Worm (Caenorhabditis elegans) whole organism, early embryonic: ENCODE measurements around the gene rgs-10.

Experiments used
- B0310.2 ChIP-seq: sonication (generic microtip); optimal IDR thresholded peaks from 2 replicates; lab custom pipeline; 2016; ENCODE audit warnings: mild to moderate bottlenecking, missing genetic modification characterization, missing compliant biosample characterization
- F13C5.2 ChIP-seq: sonication (generic microtip); optimal IDR thresholded peaks from 2 replicates; lab custom pipeline; 2017; ENCODE audit warnings: mild to moderate bottlenecking, missing genetic modification characterization, inconsistent platforms, missing compliant biosample characterization
- aly-1 ChIP-seq: sonication (generic microtip); optimal IDR thresholded peaks from 2 replicates; lab custom pipeline; 2016; ENCODE audit warnings: missing genetic modification characterization, missing compliant biosample characterization
- ama-1 ChIP-seq: fragments of 150-350 bp; optimal IDR thresholded peaks from 2 replicates; lab custom pipeline; 2014
- ceh-13 ChIP-seq: fragments of 200-800 bp; sonication (Bioruptor generic); optimal IDR thresholded peaks from 2 replicates; lab custom pipeline; 2018; ENCODE audit warnings: mild to moderate bottlenecking, missing genetic modification characterization, missing compliant biosample characterization
- ceh-36 ChIP-seq: sonication (generic microtip); optimal IDR thresholded peaks from 2 replicates; lab custom pipeline; 2016; ENCODE audit warnings: missing genetic modification characterization, inconsistent platforms, missing compliant biosample characterization
- ets-7 ChIP-seq: sonication (generic microtip); optimal IDR thresholded peaks from 2 replicates; lab custom pipeline; 2016; ENCODE audit warnings: missing genotype, missing genetic modification characterization, missing compliant biosample characterization
- flt-1 ChIP-seq: fragments of 200-800 bp; sonication (Bioruptor generic); IDR thresholded peaks from 2 replicates; pipeline ENCODE4 v1.3.6; 2022; ENCODE audit warnings: missing genetic modification characterization, missing compliant biosample characterization
- hmbx-1 ChIP-seq: sonication (generic microtip); optimal IDR thresholded peaks from 2 replicates; lab custom pipeline; 2016; ENCODE audit warnings: mild to moderate bottlenecking, missing genetic modification characterization, missing compliant biosample characterization
- hmg-4 ChIP-seq: fragments of 200-800 bp; sonication (Bioruptor generic); optimal IDR thresholded peaks from 2 replicates; lab custom pipeline; 2018; ENCODE audit warnings: mild to moderate bottlenecking, missing genetic modification characterization, missing compliant biosample characterization
- hnd-1 ChIP-seq: sonication (generic microtip); optimal IDR thresholded peaks from 2 replicates; lab custom pipeline; 2016; ENCODE audit warnings: missing genetic modification characterization, missing compliant biosample characterization
- pes-1 ChIP-seq: fragments of 200-800 bp; sonication (Bioruptor generic); IDR thresholded peaks from 2 replicates; pipeline ENCODE4 v1.3.6; 2022; ENCODE audit warnings: missing genetic modification reagents, missing genetic modification characterization, missing compliant biosample characterization
- scrt-1 ChIP-seq: fragments of 200-800 bp; sonication (Bioruptor generic); IDR thresholded peaks from 2 replicates; pipeline ENCODE4 v1.3.6; 2022; ENCODE audit warnings: missing genetic modification characterization, missing compliant biosample characterization
- sea-1 ChIP-seq: fragments of 200-800 bp; sonication (Bioruptor generic); conservative IDR thresholded peaks from 2 replicates; pipeline ENCODE4 v1.3.6; 2022; ENCODE audit warnings: missing genetic modification characterization, missing compliant biosample characterization
- tbx-11 ChIP-seq: fragments of 200-800 bp; sonication (Bioruptor generic); IDR thresholded peaks from 2 replicates; pipeline ENCODE4 v1.3.6; 2022; ENCODE audit warnings: missing genetic modification characterization, missing compliant biosample characterization
- tbx-37 ChIP-seq: fragments of 200-800 bp; sonication (Bioruptor generic); conservative IDR thresholded peaks from 2 replicates; pipeline ENCODE4 v1.3.6; 2022; ENCODE audit warnings: missing genetic modification reagents, missing genetic modification characterization, missing compliant biosample characterization
- tra-4 ChIP-seq: sonication (generic microtip); optimal IDR thresholded peaks from 2 replicates; lab custom pipeline; 2017; ENCODE audit warnings: missing genetic modification characterization, missing compliant biosample characterization

The rgs-10 gene

ce11 chrX:14931443-14931842 is 31.1 kb upstream of the rgs-10 start:
- TF ChIP-seq ets-7 (tag; lab: Kevin White, UChicago): no peak
- TF ChIP-seq tra-4: no peak
- no peak for TF ChIP-seq F13C5.2 (tag; lab: Kevin White, UChicago)
- TF ChIP-seq sea-1 (GFP tag; lab: Robert Waterston, UW): no peak
- TF ChIP-seq hmbx-1 (tag; lab: Kevin White, UChicago): no peak
- no peak for TF ChIP-seq tbx-37 (GFP tag; lab: Robert Waterston, UW)
- no peak for TF ChIP-seq hmg-4
- no peak for TF ChIP-seq hnd-1 (tag; lab: Kevin White, UChicago)
- TF ChIP-seq aly-1 (tag; lab: Kevin White, UChicago): no peak
- no peak for TF ChIP-seq tbx-11 (GFP tag; lab: Robert Waterston, UW)
- TF ChIP-seq ceh-13 (GFP tag; lab: Kevin White, UChicago): no peak
- no peak for TF ChIP-seq scrt-1 (GFP tag; lab: Robert Waterston, UW)
- TF ChIP-seq pes-1: no peak
- no peak for TF ChIP-seq flt-1 (GFP tag; lab: Robert Waterston, UW)
- TF ChIP-seq B0310.2 (tag; lab: Kevin White, UChicago): no peak
- no peak for TF ChIP-seq ama-1 (lab: Kevin White, UChicago)
- TF ChIP-seq ceh-36 (tag; lab: Kevin White, UChicago): no peak

DNA sequence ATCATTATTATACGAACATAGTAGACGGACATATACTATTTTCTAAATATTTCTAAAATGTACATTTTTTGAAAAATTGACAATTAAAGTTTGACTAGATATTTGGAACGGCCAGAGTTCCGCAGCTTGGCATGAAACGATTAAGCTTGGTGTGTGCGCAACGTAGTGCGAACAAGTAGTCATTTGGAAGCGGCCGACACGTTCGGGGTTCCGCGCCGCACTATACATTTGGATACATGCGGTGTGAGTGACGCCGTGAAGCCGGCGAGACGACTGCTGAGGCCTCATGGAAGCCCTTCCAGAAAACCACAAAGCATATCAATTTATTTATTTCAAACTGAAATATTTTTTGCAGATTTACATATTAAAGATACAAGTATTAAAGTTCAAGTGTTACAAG is 24.4 kb upstream of the rgs-10 start:
- TF ChIP-seq ceh-36 (tag; lab: Kevin White, UChicago): no peak
- no peak for TF ChIP-seq pes-1
- no peak for TF ChIP-seq aly-1 (tag; lab: Kevin White, UChicago)
- TF ChIP-seq ceh-13 (GFP tag; lab: Kevin White, UChicago): no peak
- no peak for TF ChIP-seq B0310.2 (tag; lab: Kevin White, UChicago)
- TF ChIP-seq hmg-4: no peak
- TF ChIP-seq tbx-37 (GFP tag; lab: Robert Waterston, UW): no peak
- TF ChIP-seq tbx-11 (GFP tag; lab: Robert Waterston, UW): no peak
- TF ChIP-seq ets-7 (tag; lab: Kevin White, UChicago): no peak
- no peak for TF ChIP-seq hmbx-1 (tag; lab: Kevin White, UChicago)
- no peak for TF ChIP-seq hnd-1 (tag; lab: Kevin White, UChicago)

DNA sequence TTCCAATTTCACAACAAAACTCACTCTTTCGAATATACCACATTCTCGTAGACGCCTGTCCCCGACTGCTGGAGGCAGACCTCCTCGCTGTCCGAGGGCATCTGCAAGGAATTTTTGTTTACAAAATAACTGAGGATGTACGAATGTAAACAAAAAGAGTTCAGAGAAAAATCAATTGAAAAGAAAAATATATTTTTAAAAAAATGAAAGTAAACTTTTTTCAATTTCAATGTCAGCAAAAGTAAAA is 16.4 kb upstream of the rgs-10 start, which contains the start of gene mrp-5:
TSS of gene mrp-5 (minus strand) at position 101 of the 247 bp plus-strand sequence.
- no peak for TF ChIP-seq scrt-1 (GFP tag; lab: Robert Waterston, UW)
- no peak for TF ChIP-seq sea-1 (GFP tag; lab: Robert Waterston, UW)
- no peak for TF ChIP-seq ceh-13 (GFP tag; lab: Kevin White, UChicago)
- TF ChIP-seq tra-4: no peak
- TF ChIP-seq ceh-36 (tag; lab: Kevin White, UChicago): no peak
- no peak for TF ChIP-seq B0310.2 (tag; lab: Kevin White, UChicago)
- no peak for TF ChIP-seq tbx-11 (GFP tag; lab: Robert Waterston, UW)
- no peak for TF ChIP-seq pes-1
- no peak for TF ChIP-seq tbx-37 (GFP tag; lab: Robert Waterston, UW)
- no peak for TF ChIP-seq ets-7 (tag; lab: Kevin White, UChicago)

DNA sequence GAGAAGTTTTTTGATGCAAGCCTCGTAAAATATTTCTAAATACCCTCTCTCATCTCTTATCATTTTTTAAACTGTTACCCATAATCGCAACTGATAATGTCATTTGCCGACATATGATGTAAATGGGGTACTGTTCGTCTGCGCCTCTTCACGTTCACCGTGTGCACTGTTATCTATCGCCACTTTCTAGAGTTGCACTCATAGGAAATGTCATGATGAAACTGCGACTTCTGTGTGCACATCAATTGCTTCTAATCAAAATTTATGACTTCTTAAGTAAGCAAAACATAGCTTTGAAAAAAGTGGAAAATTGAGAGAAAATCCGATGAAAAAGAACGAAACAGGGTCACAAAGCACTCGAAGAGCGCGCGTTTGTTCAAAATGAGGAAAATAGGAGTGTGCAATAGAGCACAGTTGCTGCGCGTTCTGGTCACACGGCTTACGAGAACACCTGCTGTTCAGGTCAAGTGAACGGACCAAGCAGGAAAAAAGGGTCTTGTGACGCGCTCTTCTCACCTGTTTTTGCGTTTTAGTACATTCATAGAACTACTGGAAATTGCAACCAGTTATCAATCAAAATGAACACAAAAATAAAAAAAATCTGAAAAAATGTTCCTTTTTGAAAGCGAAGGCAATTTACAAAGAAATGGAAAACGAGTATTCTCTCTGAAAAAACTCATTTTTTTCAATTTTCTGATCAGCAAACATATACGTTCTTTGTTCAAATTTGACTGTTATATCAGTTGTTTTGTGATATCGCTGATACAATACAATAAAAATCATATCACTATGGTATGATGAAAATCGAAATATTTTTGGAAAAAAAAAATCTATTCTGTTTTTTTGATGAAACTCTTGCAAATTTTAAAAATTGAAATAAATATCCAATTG is 15.8 kb upstream of the rgs-10 start:
- TF ChIP-seq F13C5.2 (tag; lab: Kevin White, UChicago) (peak; percentile 5), pes-1 (no peak)

DNA sequence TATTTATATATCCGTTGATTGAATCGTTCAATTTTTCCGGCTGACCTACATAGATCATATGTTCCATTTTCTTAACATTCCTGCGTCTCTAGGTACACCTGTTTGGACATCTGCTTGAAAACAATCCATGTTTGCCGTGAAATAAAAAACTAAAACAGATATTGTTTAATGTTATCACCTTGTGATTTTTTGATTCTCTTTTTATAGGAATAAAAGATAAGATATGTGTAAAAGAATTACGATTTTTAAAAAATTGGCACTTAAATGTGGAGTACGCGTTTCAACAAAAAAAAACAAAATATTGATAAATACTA is 15.2 kb upstream of the rgs-10 start:
- no peak for TF ChIP-seq sea-1 (GFP tag; lab: Robert Waterston, UW)
- TF ChIP-seq pes-1: no peak
- TF ChIP-seq aly-1 (tag; lab: Kevin White, UChicago): no peak
- no peak for TF ChIP-seq scrt-1 (GFP tag; lab: Robert Waterston, UW)
- no peak for TF ChIP-seq tbx-37 (GFP tag; lab: Robert Waterston, UW)
- no peak for TF ChIP-seq hmg-4
- TF ChIP-seq flt-1 (GFP tag; lab: Robert Waterston, UW): no peak
- TF ChIP-seq tbx-11 (GFP tag; lab: Robert Waterston, UW): no peak

DNA sequence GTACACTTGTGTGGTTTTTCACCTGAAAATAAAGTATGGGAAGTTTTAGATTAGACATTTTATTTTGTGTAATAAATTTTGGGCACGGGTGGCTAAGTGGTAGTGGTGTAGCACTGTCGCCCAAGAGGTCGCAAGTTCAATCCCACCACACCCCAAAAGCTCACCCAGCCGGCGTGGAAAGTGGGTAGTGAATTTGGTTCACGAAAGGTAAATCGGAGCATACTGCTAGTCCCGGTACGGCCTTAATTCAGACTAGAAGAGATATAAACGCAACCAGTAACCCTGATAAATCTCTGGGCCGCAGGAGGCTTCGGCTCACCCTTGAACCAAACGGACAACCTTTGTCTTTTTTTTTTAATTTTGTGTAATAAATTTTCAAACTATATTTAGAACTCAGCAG is 10.8 kb upstream of the rgs-10 start:
- TF ChIP-seq pes-1: no peak
- TF ChIP-seq tbx-37 (GFP tag; lab: Robert Waterston, UW): no peak
- TF ChIP-seq hmg-4: no peak
- TF ChIP-seq ama-1 (lab: Kevin White, UChicago): no peak
- TF ChIP-seq scrt-1 (GFP tag; lab: Robert Waterston, UW): no peak

- TF ChIP-seq B0310.2 (tag; lab: Kevin White, UChicago) (no peak), aly-1 (tag; lab: Kevin White, UChicago) (no peak), F13C5.2 (tag; lab: Kevin White, UChicago) (no peak), tbx-37 (GFP tag; lab: Robert Waterston, UW) (no peak), tra-4 (no peak), ama-1 (lab: Kevin White, UChicago) (no peak), sea-1 (GFP tag; lab: Robert Waterston, UW) (no peak)
These were observed 8.0 kb upstream of the rgs-10 start, which contains the start of gene pag-3 for ce11 chrX:14954548-14954947. Gene pag-3 (minus strand): TSS chrX:14954648.

- TF ChIP-seq F13C5.2 (tag; lab: Kevin White, UChicago) (no peak), hnd-1 (tag; lab: Kevin White, UChicago) (no peak), hmg-4 (no peak), tbx-11 (GFP tag; lab: Robert Waterston, UW) (no peak), ama-1 (lab: Kevin White, UChicago) (no peak), ceh-13 (GFP tag; lab: Kevin White, UChicago) (no peak), ceh-36 (tag; lab: Kevin White, UChicago) (no peak), aly-1 (tag; lab: Kevin White, UChicago) (no peak), flt-1 (GFP tag; lab: Robert Waterston, UW) (no peak), B0310.2 (tag; lab: Kevin White, UChicago) (no peak), ets-7 (tag; lab: Kevin White, UChicago) (no peak), tra-4 (no peak), scrt-1 (GFP tag; lab: Robert Waterston, UW) (no peak), sea-1 (GFP tag; lab: Robert Waterston, UW) (no peak), hmbx-1 (tag; lab: Kevin White, UChicago) (no peak)
These were observed 5.4 kb upstream of the rgs-10 start for ce11 chrX:14957176-14957575.
